Worm (Caenorhabditis elegans): ENCODE data around the gene spe-51.

ce11 chrIV:4673332-4673731 lies 19.2 kb upstream of the spe-51 start:
- no peak for TF ChIP-seq him-1 (tag; optimal IDR thresholded peaks at IDR 0.05)
- TF ChIP-seq dao-5 (tag; optimal IDR thresholded peaks at IDR 0.05), result no peak

Data from whole organism, L4/young adult.